Worm (Caenorhabditis elegans) whole organism, L3 larva: ENCODE results near the gene ska-3.

Experiments
- R02D3.7 ChIP-seq: fragments of 150-350 bp; optimal IDR thresholded peaks from 2 replicates; lab custom pipeline; 2014; ENCODE audit warnings: missing biosample characterization, missing genetic modification characterization
- ZK546.5 ChIP-seq: sonication (generic microtip); optimal IDR thresholded peaks from 2 replicates; lab custom pipeline; 2017; ENCODE audit warnings: missing biosample characterization, missing genetic modification characterization
- ama-1 ChIP-seq: fragments of 150-350 bp; optimal IDR thresholded peaks from 2 replicates; lab custom pipeline; 2018
- ceh-16 ChIP-seq: sonication (generic microtip); optimal IDR thresholded peaks from 2 replicates; lab custom pipeline; 2017; ENCODE audit warnings: missing biosample characterization, missing genetic modification characterization
- ceh-28 ChIP-seq: fragments of 150-350 bp; optimal IDR thresholded peaks from 2 replicates; lab custom pipeline; 2014; ENCODE audit warnings: missing biosample characterization, missing genetic modification reagents, missing genetic modification characterization
- ceh-9 ChIP-seq: sonication (generic microtip); optimal IDR thresholded peaks from 2 replicates; lab custom pipeline; 2018; ENCODE audit warnings: missing biosample characterization, missing genetic modification characterization
- daf-12 ChIP-seq: fragments of 150-350 bp; optimal IDR thresholded peaks from 2 replicates; lab custom pipeline; 2014; ENCODE audit warnings: missing biosample characterization, missing genetic modification reagents, missing genetic modification characterization
- egl-27 ChIP-seq: sonication (generic microtip); optimal IDR thresholded peaks from 4 replicates; lab custom pipeline; 2017; ENCODE audit warnings: missing biosample characterization, missing genetic modification reagents, missing genetic modification characterization
- egl-5 ChIP-seq: fragments of 150-350 bp; optimal IDR thresholded peaks from 2 replicates; lab custom pipeline; 2017; ENCODE audit warnings: missing biosample characterization, missing genetic modification reagents, missing genetic modification characterization, inconsistent platforms
- elt-2 ChIP-seq: sonication (generic microtip); optimal IDR thresholded peaks from 2 replicates; lab custom pipeline; 2016; ENCODE audit warnings: missing genetic modification reagents, mild to moderate bottlenecking, missing genetic modification characterization, missing compliant biosample characterization
- fkh-10 ChIP-seq: sonication (generic microtip); optimal IDR thresholded peaks from 2 replicates; lab custom pipeline; 2017; ENCODE audit warnings: missing biosample characterization, missing genetic modification reagents, missing genetic modification characterization
- fkh-2 ChIP-seq: fragments of 150-350 bp; optimal IDR thresholded peaks from 2 replicates; lab custom pipeline; 2014; ENCODE audit warnings: missing biosample characterization, missing genetic modification reagents, missing genetic modification characterization
- hmg-11 ChIP-seq: sonication (generic microtip); optimal IDR thresholded peaks from 2 replicates; lab custom pipeline; 2016; ENCODE audit warnings: missing genetic modification characterization, missing compliant biosample characterization
- jun-1 ChIP-seq: fragments of 150-350 bp; optimal IDR thresholded peaks from 2 replicates; lab custom pipeline; 2014; ENCODE audit warnings: missing biosample characterization, missing genetic modification reagents, missing genetic modification characterization
- lin-15B ChIP-seq: fragments of 150-350 bp; optimal IDR thresholded peaks from 2 replicates; lab custom pipeline; 2014; ENCODE audit warnings: missing biosample characterization, missing genetic modification characterization
- lin-39 ChIP-seq: fragments of 150-350 bp; optimal IDR thresholded peaks from 2 replicates; lab custom pipeline; 2018; ENCODE audit warnings: missing biosample characterization, missing genetic modification reagents, missing genetic modification characterization
- nfya-1 ChIP-seq: sonication (generic microtip); optimal IDR thresholded peaks from 2 replicates; lab custom pipeline; 2017; ENCODE audit warnings: missing genetic modification characterization, mild to moderate bottlenecking, missing compliant biosample characterization, antibody characterized with exemption, moderate library complexity; ENCODE audit not compliant: insufficient read depth
- nhr-12 ChIP-seq: fragments of 150-350 bp; optimal IDR thresholded peaks from 2 replicates; lab custom pipeline; 2014; ENCODE audit warnings: missing biosample characterization, missing genetic modification characterization
- nhr-23 ChIP-seq: fragments of 150-350 bp; optimal IDR thresholded peaks from 2 replicates; lab custom pipeline; 2014; ENCODE audit warnings: missing biosample characterization, missing genetic modification reagents, missing genetic modification characterization
- nhr-25 ChIP-seq: sonication (generic microtip); optimal IDR thresholded peaks from 2 replicates; lab custom pipeline; 2017; ENCODE audit warnings: missing biosample characterization, missing genetic modification characterization
- nhr-43 ChIP-seq: sonication (generic microtip); optimal IDR thresholded peaks from 2 replicates; lab custom pipeline; 2016; ENCODE audit warnings: mild to moderate bottlenecking, missing genetic modification characterization, missing compliant biosample characterization; ENCODE audit not compliant: poor library complexity, severe bottlenecking
- nhr-77 ChIP-seq: fragments of 150-350 bp; optimal IDR thresholded peaks from 2 replicates; lab custom pipeline; 2014; ENCODE audit warnings: missing biosample characterization, missing genetic modification characterization
- pha-4 ChIP-seq: fragments of 150-350 bp; optimal IDR thresholded peaks from 2 replicates; lab custom pipeline; 2014; ENCODE audit warnings: missing biosample characterization, missing genetic modification reagents, missing genetic modification characterization
- pqm-1 ChIP-seq: fragments of 150-350 bp; optimal IDR thresholded peaks from 2 replicates; lab custom pipeline; 2017; ENCODE audit warnings: missing biosample characterization, missing genetic modification characterization, inconsistent platforms
- sea-2 ChIP-seq: fragments of 150-350 bp; sonication (generic microtip); optimal IDR thresholded peaks from 4 replicates; lab custom pipeline; 2014; ENCODE audit warnings: missing biosample characterization, missing genetic modification reagents, missing genetic modification characterization
- snpc-4 ChIP-seq: fragments of 150-350 bp; optimal IDR thresholded peaks from 2 replicates; lab custom pipeline; 2014; ENCODE audit warnings: missing biosample characterization, missing genetic modification characterization
- tbx-2 ChIP-seq: sonication (generic microtip); optimal IDR thresholded peaks from 2 replicates; lab custom pipeline; 2016; ENCODE audit warnings: mild to moderate bottlenecking, missing genetic modification characterization, missing compliant biosample characterization
- unc-39 ChIP-seq: sonication (generic microtip); optimal IDR thresholded peaks from 4 replicates; lab custom pipeline; 2017; ENCODE audit warnings: missing biosample characterization, missing genetic modification characterization
- zag-1 ChIP-seq: fragments of 150-350 bp; optimal IDR thresholded peaks from 2 replicates; lab custom pipeline; 2014; ENCODE audit warnings: missing biosample characterization, missing genetic modification characterization
- ztf-11 ChIP-seq: fragments of 150-350 bp; optimal IDR thresholded peaks from 2 replicates; lab custom pipeline; 2014; ENCODE audit warnings: missing biosample characterization, missing genetic modification characterization
- ztf-4 ChIP-seq: fragments of 150-350 bp; optimal IDR thresholded peaks from 2 replicates; lab custom pipeline; 2014; ENCODE audit warnings: missing biosample characterization, missing genetic modification characterization

Gene ska-3

ce11 chrIII:5697963-5698730 is 19.3 kb upstream of the ska-3 start, which contains the start of the genes lgg-3 and rgs-5:
lgg-3 (minus strand) TSS chrIII:5698013.
rgs-5 (plus strand) TSS chrIII:5698555.
- TF ChIP-seq pha-4 (tag; lab: Kevin White, UChicago) = peak; percentile 60
- peak; percentile 30 for TF ChIP-seq lin-39
- no peak for TF ChIP-seq fkh-10 (GFP tag; lab: Kevin White, UChicago)
- no peak for TF ChIP-seq R02D3.7
- TF ChIP-seq egl-5 = peak; percentile 21
- TF ChIP-seq lin-15B = peak; percentile 46
- peak; percentile 5 for TF ChIP-seq elt-2 (tag; lab: Kevin White, UChicago)
- TF ChIP-seq ama-1 (lab: Kevin White, UChicago) = no peak
- TF ChIP-seq snpc-4 (tag; lab: Kevin White, UChicago) = peak; percentile 79
- TF ChIP-seq hmg-11 (tag; lab: Kevin White, UChicago) = peak; percentile 27
- TF ChIP-seq nfya-1 (tag; lab: Kevin White, UChicago) = peak; percentile 53
- no peak for TF ChIP-seq ceh-9 (tag; lab: Kevin White, UChicago)
- TF ChIP-seq nhr-23 = peak; percentile 12

ce11 chrIII:5697266-5697665 is 18.5 kb upstream of the ska-3 start, which contains the start of gene B0336.7:
B0336.7 (minus strand) TSS chrIII:5697366.
- TF ChIP-seq ceh-9 (tag; lab: Kevin White, UChicago) = no peak

- TF ChIP-seq nhr-23 (no peak), nhr-25 (tag; lab: Kevin White, UChicago) (no peak), lin-39 (no peak), ceh-28 (no peak)
- TF ChIP-seq, all 47 proteins: peak for 0
Observed at ce11 chrIII:5693736-5694135, 14.9 kb upstream of the ska-3 start, which contains the start of gene B0336.13. B0336.13 (plus strand) TSS chrIII:5694036.

- TF ChIP-seq snpc-4 (tag; lab: Kevin White, UChicago) = no peak
- TF ChIP-seq pha-4 (tag; lab: Kevin White, UChicago) = peak; percentile 39
- TF ChIP-seq R02D3.7 = peak; percentile 15
- peak; percentile 35 for TF ChIP-seq nfya-1 (tag; lab: Kevin White, UChicago)
- TF ChIP-seq hmg-11 (tag; lab: Kevin White, UChicago) = peak; percentile 17
- no peak for TF ChIP-seq fkh-2 (tag; lab: Kevin White, UChicago)
Observed at ce11 chrIII:5692690-5693089, 13.9 kb upstream of the ska-3 start, which contains the start of the genes abi-1 and arle-14. abi-1 (minus strand) TSS chrIII:5692740. arle-14 (plus strand) TSS chrIII:5692906.

- TF ChIP-seq fkh-10 (GFP tag; lab: Kevin White, UChicago) (no peak), ztf-11 (tag; lab: Kevin White, UChicago) (no peak), nhr-23 (no peak), daf-12 (no peak), lin-39 (no peak), ZK546.5 (tag; lab: Kevin White, UChicago) (no peak), jun-1 (tag; lab: Kevin White, UChicago) (no peak), ceh-16 (tag; lab: Kevin White, UChicago) (no peak)
Observed at ce11 chrIII:5691826-5692225, 13.0 kb upstream of the ska-3 start.

- TF ChIP-seq ztf-4 (tag; lab: Kevin White, UChicago) (no peak), nhr-23 (no peak), zag-1 (tag; lab: Kevin White, UChicago) (no peak), tbx-2 (tag; lab: Kevin White, UChicago) (no peak), ceh-28 (no peak), nhr-43 (tag; lab: Kevin White, UChicago) (no peak), elt-2 (tag; lab: Kevin White, UChicago) (peak; percentile 30), ama-1 (lab: Kevin White, UChicago) (no peak), egl-27 (tag; lab: Kevin White, UChicago) (no peak), ceh-9 (tag; lab: Kevin White, UChicago) (no peak), pqm-1 (tag; lab: Kevin White, UChicago) (peak; percentile 25), nhr-12 (tag; lab: Kevin White, UChicago) (no peak), egl-5 (no peak), sea-2 (no peak), unc-39 (tag; lab: Kevin White, UChicago) (no peak), hmg-11 (tag; lab: Kevin White, UChicago) (peak; percentile 65), snpc-4 (tag; lab: Kevin White, UChicago) (peak; percentile 39), pha-4 (tag; lab: Kevin White, UChicago) (peak; percentile 98), nhr-77 (no peak), nfya-1 (tag; lab: Kevin White, UChicago) (peak; percentile 71), lin-39 (peak; percentile 38)
- TF ChIP-seq, all 47 proteins: peak for 7
Observed at ce11 chrIII:5688246-5688645, 9.4 kb upstream of the ska-3 start.
